Fruit fly (Drosophila melanogaster): ENCODE measurements around the gene nebu.
A peak's percentile ranks its signal among the peaks of the same experiment; 100 is the strongest.

nebu gene

DNA sequence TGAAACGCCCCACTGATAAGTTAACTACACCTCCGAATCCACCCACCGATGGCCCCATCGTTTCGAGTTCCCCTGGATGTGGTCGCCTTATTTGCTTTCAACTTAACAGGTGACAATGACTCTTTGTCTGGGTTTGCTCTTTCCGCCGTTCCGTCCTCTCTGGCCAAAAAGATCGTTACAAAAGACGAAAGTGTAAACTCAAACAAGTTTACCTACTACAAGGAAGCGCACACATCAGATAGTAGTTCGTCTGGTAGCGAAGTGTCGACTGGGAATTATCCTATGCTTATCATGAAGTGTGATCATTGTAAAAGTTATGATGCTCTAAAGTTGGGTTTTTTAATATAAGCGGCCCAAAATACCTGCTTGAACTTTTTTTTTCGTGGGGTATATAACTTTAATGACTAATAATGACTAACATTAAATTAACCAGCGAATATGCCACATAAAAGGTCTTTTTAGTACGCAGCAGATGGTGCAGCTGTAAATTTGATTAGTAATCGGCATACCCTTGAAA is 44.1 kb downstream of the nebu start (continued):
- TF ChIP-seq NC2α (GFP tag; optimal IDR thresholded peaks at IDR 0.05) (no peak), MTF-1 (GFP tag; optimal IDR thresholded peaks at IDR 0.05; ENCODE audit: borderline replicate concordance) (peak; percentile 25), CG30403 (GFP tag; optimal IDR thresholded peaks at IDR 0.05) (peak; percentile 7), CG14441 (GFP tag; IDR thresholded peaks at IDR 0.05) (0 out of 2 replicates have a peak, but pooled peaks have one; percentile 6), Mes4 (GFP tag; optimal IDR thresholded peaks at IDR 0.05) (no peak), CG7928 (GFP tag; optimal IDR thresholded peaks at IDR 0.05) (no peak), chm (GFP tag; IDR thresholded peaks at IDR 0.05) (peak; percentile 20; the same call in 1 of the 2 replicates), nmo (GFP tag; optimal IDR thresholded peaks at IDR 0.05) (peak; percentile 16), CG8944 (GFP tag; optimal IDR thresholded peaks at IDR 0.05) (no peak), Deaf1 (tag; optimal IDR thresholded peaks at IDR 0.05) (no peak), Gsc (GFP tag; IDR thresholded peaks at IDR 0.05) (no peak), kni (GFP tag; optimal IDR thresholded peaks at IDR 0.05) (peak; percentile 28), CG2678 (tag; optimal IDR thresholded peaks at IDR 0.05) (peak; percentile 32), Hey (tag; optimal IDR thresholded peaks at IDR 0.05) (no peak), D19B (GFP tag; optimal IDR thresholded peaks at IDR 0.05) (peak; percentile 87), Hsf (GFP tag; optimal IDR thresholded peaks at IDR 0.05) (peak; percentile 10), CG15269 (tag; optimal IDR thresholded peaks at IDR 0.05) (peak; percentile 2), CG12219 (GFP tag; optimal IDR thresholded peaks at IDR 0.05) (peak; percentile 12), CG31365 (tag; optimal IDR thresholded peaks at IDR 0.05) (no peak), Meics (GFP tag; optimal IDR thresholded peaks at IDR 0.05) (peak; percentile 21), dpn (GFP tag; optimal IDR thresholded peaks at IDR 0.05) (peak in 1 of 2 experiments; percentile 3), row (GFP tag; IDR thresholded peaks at IDR 0.05) (peak; percentile 74), Sox102F (GFP tag; optimal IDR thresholded peaks at IDR 0.05) (peak; percentile 48), ro (GFP tag; IDR thresholded peaks at IDR 0.05) (no peak), CG6689 (GFP tag; IDR thresholded peaks at IDR 0.05) (peak; percentile 29; the same call in 1 of the 2 replicates), CG18599 (GFP tag; optimal IDR thresholded peaks at IDR 0.05) (peak; percentile 51), dmrt11E (tag; optimal IDR thresholded peaks at IDR 0.05) (no peak), CG11696 (GFP tag; IDR thresholded peaks at IDR 0.05) (no peak), CG11085 (GFP tag; IDR thresholded peaks at IDR 0.05) (no peak), Med (GFP tag) (peak; percentile 55), CG2120 (GFP tag; optimal IDR thresholded peaks at IDR 0.05) (peak; percentile 7), Eip74EF (GFP tag; optimal IDR thresholded peaks at IDR 0.05) (no peak), wek (GFP tag; optimal IDR thresholded peaks at IDR 0.05) (peak; percentile 37), Dip2 (GFP tag; IDR thresholded peaks at IDR 0.05) (no peak), CG9797 (GFP tag; optimal IDR thresholded peaks at IDR 0.05) (no peak), Sry-β (GFP tag; optimal IDR thresholded peaks at IDR 0.05) (no peak), org-1 (GFP tag; optimal IDR thresholded peaks at IDR 0.05) (peak; percentile 5), Ets97D (GFP tag; optimal IDR thresholded peaks at IDR 0.05) (no peak), lola (GFP tag; optimal IDR thresholded peaks at IDR 0.05) (peak in 1 of 3 experiments; percentile 16), CG6765 (GFP tag; optimal IDR thresholded peaks at IDR 0.05) (no peak), CG7839 (tag; optimal IDR thresholded peaks at IDR 0.05) (peak; percentile 7), CG12769 (tag; optimal IDR thresholded peaks at IDR 0.05) (peak; percentile 54), lilli (GFP tag; optimal IDR thresholded peaks at IDR 0.05) (peak; percentile 12), Sox100B (GFP tag; optimal IDR thresholded peaks at IDR 0.05) (peak; percentile 35), Hr51 (GFP tag; optimal IDR thresholded peaks at IDR 0.05) (peak in 1 of 2 experiments; percentile 18), fd96Cb (tag; optimal IDR thresholded peaks at IDR 0.05) (peak; percentile 1), ewg (GFP tag; optimal IDR thresholded peaks at IDR 0.05) (no peak), CG12071 (GFP tag; optimal IDR thresholded peaks at IDR 0.05) (peak; percentile 6), D19A (tag; optimal IDR thresholded peaks at IDR 0.05) (no peak)
